Fruit fly (Drosophila melanogaster) whole organism, embryonic: ENCODE measurements around the gene JMJD5.

ENCODE experiments used
- Aef1 ChIP-seq: fragments of 200-800 bp; sonication (Bioruptor generic); IDR thresholded peaks from 3 replicates; pipeline ENCODE4 v1.3.6; 2022; ENCODE audit warnings: missing biosample characterization, missing genetic modification characterization
- CG10267 ChIP-seq: fragments of 200-800 bp; sonication (Bioruptor generic); optimal IDR thresholded peaks from 2 replicates; lab custom pipeline; 2018; ENCODE audit warnings: missing biosample characterization, mild to moderate bottlenecking, missing genetic modification characterization, moderate library complexity
- CG10366 ChIP-seq: fragments of 200-800 bp; sonication (Bioruptor generic); IDR thresholded peaks from 2 replicates; pipeline ENCODE4 v1.3.6; 2022; ENCODE audit warnings: missing biosample characterization, missing genetic modification characterization
- CG11247 ChIP-seq: fragments of 200-800 bp; sonication (Bioruptor generic); IDR thresholded peaks from 2 replicates; pipeline ENCODE4 v1.3.6; 2022; ENCODE audit warnings: missing biosample characterization, missing genetic modification characterization
- CG12391 ChIP-seq: fragments of 200-800 bp; sonication (Bioruptor generic); optimal IDR thresholded peaks from 3 replicates; lab custom pipeline; 2018; ENCODE audit warnings: missing biosample characterization, mild to moderate bottlenecking, missing genetic modification characterization, moderate library complexity
- CG12659 ChIP-seq: fragments of 200-800 bp; sonication (Bioruptor generic); optimal IDR thresholded peaks from 3 replicates; lab custom pipeline; 2017; ENCODE audit warnings: mild to moderate bottlenecking, missing biosample characterization, missing genetic modification reagents, missing genetic modification characterization
- CG12769 ChIP-seq: fragments of 200-800 bp; sonication (Bioruptor generic); optimal IDR thresholded peaks from 2 replicates; lab custom pipeline; 2019; ENCODE audit warnings: missing biosample characterization, mild to moderate bottlenecking, missing genetic modification characterization, moderate library complexity
- CG13296 ChIP-seq: fragments of 200-800 bp; sonication (Bioruptor generic); optimal IDR thresholded peaks from 3 replicates; lab custom pipeline; 2018; ENCODE audit warnings: missing biosample characterization, mild to moderate bottlenecking, missing genetic modification characterization
- CG13424 ChIP-seq: fragments of 200-800 bp; sonication (Bioruptor generic); optimal IDR thresholded peaks from 2 replicates; lab custom pipeline; 2019; ENCODE audit warnings: missing biosample characterization, mild to moderate bottlenecking, missing genetic modification characterization, moderate library complexity
- CG14441 ChIP-seq: fragments of 200-800 bp; sonication (Bioruptor generic); IDR thresholded peaks from 2 replicates; pipeline ENCODE4 v1.3.6; 2022; ENCODE audit warnings: missing biosample characterization, missing genetic modification characterization
- CG14860 ChIP-seq: fragments of 200-800 bp; sonication (Bioruptor generic); IDR thresholded peaks from 3 replicates; pipeline ENCODE4 v1.3.6; 2022; ENCODE audit warnings: missing biosample characterization, missing genetic modification characterization; ENCODE audit not compliant: partially characterized antibody
- CG15011 ChIP-seq: fragments of 200-800 bp; sonication (Bioruptor generic); optimal IDR thresholded peaks from 3 replicates; lab custom pipeline; 2018; ENCODE audit warnings: missing biosample characterization, mild to moderate bottlenecking, missing genetic modification characterization
- CG1529 ChIP-seq: fragments of 200-800 bp; sonication (Bioruptor generic); optimal IDR thresholded peaks from 3 replicates; lab custom pipeline; 2018; ENCODE audit warnings: missing biosample characterization, missing genetic modification characterization
- CG17359 ChIP-seq: fragments of 200-800 bp; sonication (Bioruptor generic); optimal IDR thresholded peaks from 3 replicates; lab custom pipeline; 2018; ENCODE audit warnings: missing biosample characterization, mild to moderate bottlenecking, missing genetic modification characterization, moderate library complexity
- CG1792 ChIP-seq: fragments of 200-800 bp; sonication (Bioruptor generic); optimal IDR thresholded peaks from 2 replicates; lab custom pipeline; 2016; ENCODE audit warnings: missing biosample characterization, missing genetic modification characterization
- CG18476 ChIP-seq: fragments of 200-800 bp; sonication (Bioruptor generic); optimal IDR thresholded peaks from 2 replicates; lab custom pipeline; 2016; ENCODE audit warnings: missing biosample characterization, mild to moderate bottlenecking, missing genetic modification characterization
- CG2199 ChIP-seq: fragments of 200-800 bp; sonication (Bioruptor generic); IDR thresholded peaks from 3 replicates; pipeline ENCODE4 v1.3.6; 2022; ENCODE audit warnings: missing biosample characterization, missing genetic modification characterization
- CG31388 ChIP-seq: fragments of 200-800 bp; sonication (Bioruptor generic); optimal IDR thresholded peaks from 2 replicates; lab custom pipeline; 2016; ENCODE audit warnings: missing biosample characterization, missing genetic modification characterization
- CG31441 ChIP-seq: fragments of 200-800 bp; sonication (Bioruptor generic); IDR thresholded peaks from 2 replicates; pipeline ENCODE4 v1.3.6; 2022; ENCODE audit warnings: missing biosample characterization, missing genetic modification characterization
- CG3163 ChIP-seq: fragments of 200-800 bp; sonication (Bioruptor generic); optimal IDR thresholded peaks from 3 replicates; lab custom pipeline; 2016; ENCODE audit warnings: missing biosample characterization, missing genetic modification characterization
- CG4424 ChIP-seq: fragments of 200-800 bp; sonication (Bioruptor generic); optimal IDR thresholded peaks from 3 replicates; lab custom pipeline; 2016; ENCODE audit warnings: missing biosample characterization, missing genetic modification characterization
- Doc2 ChIP-seq: fragments of 200-800 bp; sonication (Bioruptor generic); IDR thresholded peaks from 2 replicates; pipeline ENCODE4 v1.3.6; 2022; ENCODE audit warnings: missing biosample characterization, missing genetic modification characterization
- Hey ChIP-seq: fragments of 200-800 bp; sonication (Bioruptor generic); optimal IDR thresholded peaks from 3 replicates; lab custom pipeline; 2018; ENCODE audit warnings: missing biosample characterization, mild to moderate bottlenecking, missing genetic modification characterization
- Hr51 ChIP-seq, 2 experiments: fragments of 200-800 bp; sonication (Bioruptor generic); optimal IDR thresholded peaks; 2 replicates in 1 of 2; 3 replicates in 1 of 2; lab custom pipeline; 2016 to 2018; ENCODE audit warnings: missing biosample characterization in 2 of 2, missing genetic modification characterization in 2 of 2, mild to moderate bottlenecking in 1 of 2, moderate library complexity in 1 of 2
- Poxn ChIP-seq: fragments of 200-800 bp; sonication (Bioruptor generic); IDR thresholded peaks from 2 replicates; pipeline ENCODE4 v1.3.6; 2022; ENCODE audit warnings: missing biosample characterization, missing genetic modification characterization
- Side ChIP-seq: fragments of 200-800 bp; sonication (Bioruptor generic); optimal IDR thresholded peaks from 2 replicates; lab custom pipeline; 2016; ENCODE audit warnings: missing biosample characterization, missing genetic modification characterization
- Spps ChIP-seq: fragments of 200-800 bp; sonication (Bioruptor generic); optimal IDR thresholded peaks from 2 replicates; lab custom pipeline; 2018; ENCODE audit warnings: missing biosample characterization, mild to moderate bottlenecking, missing genetic modification characterization
- Ssrp ChIP-seq: fragments of 200-800 bp; sonication (Bioruptor generic); optimal IDR thresholded peaks from 2 replicates; lab custom pipeline; 2018; ENCODE audit warnings: missing biosample characterization, mild to moderate bottlenecking, missing genetic modification characterization, moderate library complexity
- YL-1 ChIP-seq: fragments of 200-800 bp; sonication (Bioruptor generic); optimal IDR thresholded peaks from 3 replicates; lab custom pipeline; 2017; ENCODE audit warnings: missing biosample characterization, mild to moderate bottlenecking, missing genetic modification characterization
- br ChIP-seq: fragments of >200 bp; optimal IDR thresholded peaks from 2 replicates; lab custom pipeline; 2017
- cad ChIP-seq: fragments of >200 bp; optimal IDR thresholded peaks from 2 replicates; lab custom pipeline; 2017; ENCODE audit warnings: missing biosample characterization, missing genetic modification characterization
- corto ChIP-seq: fragments of 200-800 bp; sonication (Bioruptor generic); optimal IDR thresholded peaks from 2 replicates; lab custom pipeline; 2016; ENCODE audit warnings: missing biosample characterization, mild to moderate bottlenecking, missing genetic modification characterization, moderate library complexity
- en ChIP-seq: fragments of 200-800 bp; sonication (Bioruptor generic); optimal IDR thresholded peaks from 2 replicates; lab custom pipeline; 2016; ENCODE audit warnings: missing biosample characterization, missing genetic modification characterization
- ftz-f1 ChIP-seq: fragments of 200-800 bp; sonication (Bioruptor generic); optimal IDR thresholded peaks from 2 replicates; lab custom pipeline; 2016; ENCODE audit warnings: missing biosample characterization, missing genetic modification characterization
- gem ChIP-seq: fragments of 200-800 bp; sonication (Bioruptor generic); optimal IDR thresholded peaks from 2 replicates; lab custom pipeline; 2019; ENCODE audit warnings: missing biosample characterization, mild to moderate bottlenecking, missing genetic modification characterization, moderate library complexity
- gro ChIP-seq: fragments of 200-800 bp; sonication (Bioruptor generic); optimal IDR thresholded peaks from 2 replicates; lab custom pipeline; 2016; ENCODE audit warnings: missing biosample characterization, missing genetic modification characterization
- gsb ChIP-seq: fragments of 200-800 bp; sonication (Bioruptor generic); IDR thresholded peaks from 2 replicates; pipeline ENCODE4 v1.3.6; 2022; ENCODE audit warnings: missing biosample characterization, missing genetic modification characterization
- ind ChIP-seq: fragments of 200-800 bp; sonication (Bioruptor generic); optimal IDR thresholded peaks from 3 replicates; lab custom pipeline; 2016; ENCODE audit warnings: missing biosample characterization, missing genetic modification characterization
- lbe ChIP-seq: fragments of 200-800 bp; sonication (Bioruptor generic); optimal IDR thresholded peaks from 2 replicates; lab custom pipeline; 2016; ENCODE audit warnings: missing biosample characterization, mild to moderate bottlenecking, missing genetic modification characterization
- lmd ChIP-seq: fragments of 200-800 bp; sonication (Bioruptor generic); IDR thresholded peaks from 2 replicates; pipeline ENCODE4 v1.3.6; 2022; ENCODE audit warnings: missing biosample characterization, missing genetic modification characterization
- org-1 ChIP-seq: fragments of 200-800 bp; sonication (Bioruptor generic); optimal IDR thresholded peaks from 2 replicates; lab custom pipeline; 2017; ENCODE audit warnings: missing biosample characterization, missing genetic modification characterization
- shn ChIP-seq: fragments of 200-800 bp; sonication (Bioruptor generic); optimal IDR thresholded peaks from 3 replicates; lab custom pipeline; 2016; ENCODE audit warnings: missing biosample characterization, missing genetic modification characterization
- sna ChIP-seq: fragments of 200-800 bp; sonication (Bioruptor generic); IDR thresholded peaks from 2 replicates; pipeline ENCODE4 v1.3.6; 2022; ENCODE audit warnings: missing biosample characterization, missing genetic modification characterization; ENCODE audit not compliant: partially characterized antibody
- tap ChIP-seq: fragments of 200-800 bp; optimal IDR thresholded peaks from 3 replicates; lab custom pipeline; 2019; ENCODE audit warnings: missing biosample characterization, mild to moderate bottlenecking, missing genetic modification characterization, moderate library complexity
- tgo ChIP-seq: fragments of 200-800 bp; sonication (Bioruptor generic); IDR thresholded peaks from 3 replicates; pipeline ENCODE4 v1.3.6; 2022; ENCODE audit warnings: missing biosample characterization, missing genetic modification characterization
- tin ChIP-seq: fragments of 200-800 bp; sonication (Bioruptor generic); optimal IDR thresholded peaks from 3 replicates; lab custom pipeline; 2016; ENCODE audit warnings: missing biosample characterization, missing genetic modification characterization
- tna ChIP-seq: fragments of 200-800 bp; sonication (Bioruptor generic); IDR thresholded peaks from 2 replicates; pipeline ENCODE4 v1.3.6; 2022; ENCODE audit warnings: missing biosample characterization, missing genetic modification characterization; ENCODE audit not compliant: partially characterized antibody
- toy ChIP-seq: fragments of 200-800 bp; sonication (Bioruptor generic); IDR thresholded peaks from 2 replicates; pipeline ENCODE4 v1.3.6; 2022; ENCODE audit warnings: missing biosample characterization, missing genetic modification characterization
- trem ChIP-seq: fragments of 200-800 bp; optimal IDR thresholded peaks from 3 replicates; lab custom pipeline; 2019; ENCODE audit warnings: missing biosample characterization, mild to moderate bottlenecking, missing genetic modification characterization, moderate library complexity
- unc-4 ChIP-seq: fragments of 200-800 bp; sonication (Bioruptor generic); IDR thresholded peaks from 2 replicates; pipeline ENCODE4 v1.3.6; 2022; ENCODE audit warnings: missing biosample characterization, missing genetic modification characterization; ENCODE audit not compliant: partially characterized antibody
- zen2 ChIP-seq: fragments of 200-800 bp; sonication (Bioruptor generic); IDR thresholded peaks from 3 replicates; pipeline ENCODE4 v1.3.6; 2022; ENCODE audit warnings: missing biosample characterization, missing genetic modification characterization; ENCODE audit not compliant: partially characterized antibody

Gene JMJD5

DNA sequence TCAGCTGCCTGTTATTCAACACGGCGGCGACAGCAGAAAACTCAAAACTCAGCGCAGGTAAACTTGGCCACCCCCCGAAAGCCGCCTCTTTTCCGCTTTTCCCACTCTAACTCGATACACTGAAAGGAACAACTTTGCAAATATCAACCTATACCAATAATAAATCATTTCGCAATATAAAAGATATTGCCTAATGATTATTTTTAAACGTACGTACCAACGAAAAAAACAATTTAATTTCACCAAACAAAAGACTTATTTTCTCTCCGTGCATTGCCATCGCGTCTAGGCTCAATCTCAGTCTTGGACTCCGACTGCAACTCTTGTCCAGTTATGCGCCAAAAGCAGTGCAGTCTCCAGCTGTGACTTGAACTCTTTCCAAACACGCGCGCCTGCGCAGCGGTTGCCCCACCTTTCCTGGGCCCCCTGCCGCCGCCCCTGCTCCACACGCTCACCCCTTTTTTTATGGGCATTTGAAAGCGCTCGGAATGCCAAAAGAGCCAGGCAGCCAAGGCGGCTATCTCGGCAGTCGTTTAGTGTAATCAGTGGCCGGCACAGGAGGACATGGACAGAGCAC lies 35.4 kb downstream of the JMJD5 start (continued):
- TF ChIP-seq gsb (GFP tag; lab: Robert Waterston, UW): no peak
- TF ChIP-seq tna: no peak
- TF ChIP-seq CG13424 (tag; lab: Kevin White, UChicago): peak; percentile 39
- no peak for TF ChIP-seq corto (GFP tag; lab: Kevin White, UChicago)
- TF ChIP-seq zen2 (GFP tag; lab: Robert Waterston, UW): no peak
- TF ChIP-seq Hey (tag; lab: Kevin White, UChicago): no peak
- peak; percentile 42 for TF ChIP-seq Side (GFP tag; lab: Kevin White, UChicago)
- no peak for TF ChIP-seq gro (GFP tag; lab: Kevin White, UChicago)
- TF ChIP-seq CG31441 (GFP tag; lab: Robert Waterston, UW): peak; percentile 68
- no peak for TF ChIP-seq toy (GFP tag; lab: Robert Waterston, UW)
- peak; percentile 69 for TF ChIP-seq lmd (GFP tag; lab: Robert Waterston, UW)
- no peak for TF ChIP-seq Aef1
- TF ChIP-seq tin (GFP tag; lab: Kevin White, UChicago): peak; percentile 64
- TF ChIP-seq tap (tag; lab: Kevin White, UChicago): peak; percentile 38
- 0 out of 2 replicates have a peak, but pooled peaks have one; percentile 26 for TF ChIP-seq CG11247
- TF ChIP-seq sna: no peak
- no peak for TF ChIP-seq unc-4 (GFP tag; lab: Robert Waterston, UW)
- no peak for TF ChIP-seq CG14441 (GFP tag; lab: Robert Waterston, UW)
- TF ChIP-seq org-1 (GFP tag; lab: Kevin White, UChicago): peak; percentile 57
- no peak for TF ChIP-seq CG3163
- TF ChIP-seq CG12391 (tag; lab: Kevin White, UChicago): peak; percentile 54
- no peak; the same call in 2 of the 3 replicates for TF ChIP-seq tgo (GFP tag; lab: Robert Waterston, UW)
- peak in 1 of 2 experiments; percentile 55 for TF ChIP-seq Hr51 (GFP tag; optimal IDR thresholded peaks at IDR 0.05; lab: Kevin White, UChicago)
- no peak for TF ChIP-seq ftz-f1
- TF ChIP-seq CG14860: no peak
- TF ChIP-seq CG10366: peak; percentile 45
- peak; percentile 24 for TF ChIP-seq CG15011 (GFP tag; lab: Kevin White, UChicago)
- TF ChIP-seq CG12769 (tag; lab: Kevin White, UChicago): no peak
- peak; percentile 50 for TF ChIP-seq CG1529 (GFP tag; lab: Kevin White, UChicago)
- TF ChIP-seq ind (GFP tag; lab: Kevin White, UChicago): peak; percentile 58
- no peak for TF ChIP-seq YL-1 (GFP tag; lab: Kevin White, UChicago)
- TF ChIP-seq br (lab: Kevin White, UChicago): no peak
- peak; percentile 76 for TF ChIP-seq CG17359 (tag; lab: Kevin White, UChicago)
- peak; percentile 35 for TF ChIP-seq CG12659 (GFP tag; lab: Kevin White, UChicago)
- TF ChIP-seq shn (GFP tag; lab: Kevin White, UChicago): no peak
- peak; percentile 4 for TF ChIP-seq CG18476 (GFP tag; lab: Kevin White, UChicago)
- TF ChIP-seq Spps (tag; lab: Kevin White, UChicago): peak; percentile 7
- TF ChIP-seq gem: peak; percentile 70
- TF ChIP-seq CG1792 (GFP tag; lab: Kevin White, UChicago): peak; percentile 34
- no peak for TF ChIP-seq CG13296 (GFP tag; lab: Kevin White, UChicago)
- 0 out of 3 replicates have a peak, but pooled peaks have one; percentile 61 for TF ChIP-seq CG2199 (GFP tag; lab: Robert Waterston, UW)
- no peak for TF ChIP-seq Poxn (GFP tag; lab: Robert Waterston, UW)
- peak; percentile 49 for TF ChIP-seq CG10267
- no peak for TF ChIP-seq en (GFP tag; lab: Kevin White, UChicago)
- no peak for TF ChIP-seq lbe (GFP tag; lab: Kevin White, UChicago)
- no peak for TF ChIP-seq Doc2 (GFP tag; lab: Robert Waterston, UW)
- peak; percentile 57 for TF ChIP-seq trem
- TF ChIP-seq Ssrp (tag; lab: Kevin White, UChicago): peak; percentile 33
- peak; percentile 71 for TF ChIP-seq CG4424 (GFP tag; lab: Kevin White, UChicago)
- TF ChIP-seq cad (GFP tag; lab: Kevin White, UChicago): no peak
- TF ChIP-seq CG31388 (GFP tag; lab: Kevin White, UChicago): no peak
